Worm (Caenorhabditis elegans) whole organism, L1 larva: Measurements from ENCODE around the gene cah-4.

Experiments used
- C04F5.9 ChIP-seq: sonication (generic microtip); optimal IDR thresholded peaks from 2 replicates; lab custom pipeline; 2016; ENCODE audit warnings: missing genetic modification characterization, missing compliant biosample characterization
- C16A3.4 ChIP-seq: fragments of 150-350 bp; optimal IDR thresholded peaks from 2 replicates; lab custom pipeline; 2014; ENCODE audit warnings: missing biosample characterization, missing genetic modification characterization
- C34B4.2 ChIP-seq: sonication (generic microtip); optimal IDR thresholded peaks from 2 replicates; lab custom pipeline; 2017; ENCODE audit warnings: mild to moderate bottlenecking, missing genetic modification characterization, missing compliant biosample characterization
- F16B12.6 ChIP-seq: fragments of 150-350 bp; optimal IDR thresholded peaks from 2 replicates; lab custom pipeline; 2014; ENCODE audit warnings: missing biosample characterization, missing genetic modification characterization
- aly-2 ChIP-seq: fragments of 150-350 bp; optimal IDR thresholded peaks from 2 replicates; lab custom pipeline; 2014; ENCODE audit warnings: missing biosample characterization, missing genetic modification characterization
- ama-1 ChIP-seq: fragments of 150-350 bp; optimal IDR thresholded peaks from 2 replicates; lab custom pipeline; 2014
- ceh-8 ChIP-seq: fragments of 200-800 bp; sonication (Bioruptor generic); optimal IDR thresholded peaks from 2 replicates; lab custom pipeline; 2018; ENCODE audit warnings: mild to moderate bottlenecking, missing genetic modification characterization, moderate library complexity, missing compliant biosample characterization
- ceh-82 ChIP-seq, 3 experiments: fragments of 150-350 bp in 1 of 3; sonication (generic microtip) in 2 of 3; optimal IDR thresholded peaks; 2 replicates each; lab custom pipeline; 2014 to 2017; ENCODE audit warnings: missing biosample characterization in 3 of 3, missing genetic modification characterization in 3 of 3
- dpl-1 ChIP-seq, 3 experiments: fragments of 150-350 bp in 2 of 3; sonication (generic microtip) in 1 of 3; optimal IDR thresholded peaks; 2 replicates each; lab custom pipeline; 2014 to 2017; ENCODE audit warnings: missing biosample characterization in 3 of 3, missing genetic modification characterization in 3 of 3, missing genetic modification reagents in 3 of 3
- dsc-1 ChIP-seq: sonication (generic microtip); optimal IDR thresholded peaks from 2 replicates; lab custom pipeline; 2016; ENCODE audit warnings: mild to moderate bottlenecking, missing genetic modification characterization, missing compliant biosample characterization
- efl-1 ChIP-seq, 4 experiments: fragments of 150-350 bp; optimal IDR thresholded peaks in 3 of 4; peaks in 1 of 4; 1 replicate in 1 of 4; 2 replicates in 3 of 4; lab custom pipeline; 2014; ENCODE audit warnings: missing biosample characterization in 2 of 4, missing genetic modification characterization in 2 of 4, missing genetic modification reagents in 2 of 4
- efl-3 ChIP-seq: fragments of 200-800 bp; sonication (Bioruptor generic); optimal IDR thresholded peaks from 2 replicates; lab custom pipeline; 2018; ENCODE audit warnings: mild to moderate bottlenecking, missing genetic modification characterization, missing compliant biosample characterization
- egl-27 ChIP-seq, 2 experiments: fragments of 150-350 bp in 1 of 2; sonication (generic microtip); optimal IDR thresholded peaks; 3 replicates each; lab custom pipeline; 2017 to 2018; ENCODE audit warnings: missing biosample characterization in 2 of 2, missing genetic modification characterization in 2 of 2, missing genetic modification reagents in 2 of 2
- ets-5 ChIP-seq: fragments of 200-800 bp; sonication (Bioruptor generic); IDR thresholded peaks from 2 replicates; pipeline ENCODE4 v1.3.6; 2022; ENCODE audit warnings: missing genetic modification characterization, missing compliant biosample characterization
- fkh-10 ChIP-seq: sonication (generic microtip); optimal IDR thresholded peaks from 2 replicates; lab custom pipeline; 2017; ENCODE audit warnings: missing biosample characterization, missing genetic modification reagents, missing genetic modification characterization
- fkh-8 ChIP-seq: sonication (generic microtip); optimal IDR thresholded peaks from 2 replicates; lab custom pipeline; 2016; ENCODE audit warnings: mild to moderate bottlenecking, missing genetic modification characterization, missing compliant biosample characterization
- fos-1 ChIP-seq: fragments of 150-350 bp; optimal IDR thresholded peaks from 2 replicates; lab custom pipeline; 2014; ENCODE audit warnings: missing biosample characterization, missing genetic modification characterization
- grh-1 ChIP-seq: fragments of 200-800 bp; sonication (Bioruptor generic); IDR thresholded peaks from 2 replicates; pipeline ENCODE4 v1.3.6; 2022; ENCODE audit warnings: missing genetic modification reagents, missing genetic modification characterization, missing compliant biosample characterization
- hlh-17 ChIP-seq: fragments of 200-800 bp; sonication (Bioruptor generic); optimal IDR thresholded peaks from 2 replicates; lab custom pipeline; 2018; ENCODE audit warnings: missing genetic modification characterization, mild to moderate bottlenecking, missing compliant biosample characterization, moderate library complexity, borderline replicate concordance
- hlh-4 ChIP-seq: sonication (generic microtip); optimal IDR thresholded peaks from 2 replicates; lab custom pipeline; 2016; ENCODE audit warnings: mild to moderate bottlenecking, missing genetic modification characterization, missing compliant biosample characterization
- hpl-2 ChIP-seq: fragments of 150-350 bp; optimal IDR thresholded peaks from 2 replicates; lab custom pipeline; 2014; ENCODE audit warnings: missing biosample characterization, missing genetic modification reagents, missing genetic modification characterization
- irx-1 ChIP-seq: sonication (generic microtip); optimal IDR thresholded peaks from 2 replicates; lab custom pipeline; 2016; ENCODE audit warnings: missing genetic modification characterization, missing compliant biosample characterization
- jun-1 ChIP-seq: fragments of 150-350 bp; optimal IDR thresholded peaks from 2 replicates; lab custom pipeline; 2014; ENCODE audit warnings: missing biosample characterization, missing genetic modification reagents, missing genetic modification characterization
- lin-13 ChIP-seq: fragments of 150-350 bp; optimal IDR thresholded peaks from 2 replicates; lab custom pipeline; 2014; ENCODE audit warnings: missing biosample characterization, missing genetic modification reagents, missing genetic modification characterization
- lin-14 ChIP-seq: fragments of 200-800 bp; sonication (Bioruptor generic); optimal IDR thresholded peaks from 2 replicates; lab custom pipeline; 2018; ENCODE audit warnings: mild to moderate bottlenecking, missing genetic modification characterization, moderate library complexity, missing compliant biosample characterization
- lin-15B ChIP-seq: fragments of 150-350 bp; sonication (generic microtip); optimal IDR thresholded peaks from 3 replicates; lab custom pipeline; 2014; ENCODE audit warnings: missing biosample characterization, missing genetic modification characterization
- lin-35 ChIP-seq, 2 experiments: fragments of 150-350 bp; optimal IDR thresholded peaks; 2 replicates each; lab custom pipeline; 2014; ENCODE audit warnings: missing biosample characterization in 2 of 2, missing genetic modification characterization in 2 of 2, missing genetic modification reagents in 2 of 2
- lir-3 ChIP-seq: sonication (generic microtip); optimal IDR thresholded peaks from 2 replicates; lab custom pipeline; 2016; ENCODE audit warnings: mild to moderate bottlenecking, missing genetic modification characterization, moderate library complexity, missing compliant biosample characterization; ENCODE audit not compliant: poor library complexity
- lsy-2 ChIP-seq, 2 experiments: fragments of 150-350 bp; optimal IDR thresholded peaks; 2 replicates each; lab custom pipeline; 2014; ENCODE audit warnings: missing biosample characterization in 2 of 2, missing genetic modification characterization in 2 of 2
- mep-1 ChIP-seq: fragments of 150-350 bp; optimal IDR thresholded peaks from 2 replicates; lab custom pipeline; 2014; ENCODE audit warnings: missing biosample characterization, missing genetic modification characterization
- nhr-11 ChIP-seq: fragments of 150-350 bp; optimal IDR thresholded peaks from 2 replicates; lab custom pipeline; 2014; ENCODE audit warnings: missing biosample characterization, missing genetic modification characterization
- nhr-19 ChIP-seq: fragments of 200-800 bp; sonication (Bioruptor generic); conservative IDR thresholded peaks from 2 replicates; pipeline ENCODE4 v1.3.6; 2022; ENCODE audit warnings: missing genetic modification characterization, missing compliant biosample characterization
- nhr-20 ChIP-seq: sonication (generic microtip); optimal IDR thresholded peaks from 2 replicates; lab custom pipeline; 2016; ENCODE audit warnings: mild to moderate bottlenecking, missing genetic modification characterization, missing compliant biosample characterization
- nhr-47 ChIP-seq: sonication (generic microtip); optimal IDR thresholded peaks from 2 replicates; lab custom pipeline; 2016; ENCODE audit warnings: mild to moderate bottlenecking, missing genetic modification characterization, moderate library complexity, missing compliant biosample characterization
- nhr-76 ChIP-seq: sonication (generic microtip); optimal IDR thresholded peaks from 2 replicates; lab custom pipeline; 2017; ENCODE audit warnings: missing biosample characterization, missing genetic modification characterization
- nhr-77 ChIP-seq: fragments of 150-350 bp; optimal IDR thresholded peaks from 2 replicates; lab custom pipeline; 2014; ENCODE audit warnings: missing biosample characterization, missing genetic modification characterization
- nhr-85 ChIP-seq: sonication (generic microtip); peaks from one replicate; lab custom pipeline; 2016; ENCODE audit warnings: missing genetic modification characterization, inconsistent platforms, missing compliant biosample characterization
- nhr-90 ChIP-seq: sonication (generic microtip); optimal IDR thresholded peaks from 2 replicates; lab custom pipeline; 2016; ENCODE audit warnings: mild to moderate bottlenecking, missing genetic modification characterization, missing compliant biosample characterization; ENCODE audit not compliant: poor library complexity
- pax-3 ChIP-seq: fragments of 200-800 bp; sonication (Bioruptor generic); optimal IDR thresholded peaks from 2 replicates; lab custom pipeline; 2018; ENCODE audit warnings: mild to moderate bottlenecking, missing genetic modification characterization, moderate library complexity, missing compliant biosample characterization
- rnt-1 ChIP-seq: sonication (generic microtip); optimal IDR thresholded peaks from 2 replicates; lab custom pipeline; 2016; ENCODE audit warnings: mild to moderate bottlenecking, missing genetic modification characterization, moderate library complexity, missing compliant biosample characterization
- snu-23 ChIP-seq: sonication (generic microtip); optimal IDR thresholded peaks from 2 replicates; lab custom pipeline; 2016; ENCODE audit warnings: missing genetic modification characterization, missing compliant biosample characterization
- sox-4 ChIP-seq: sonication (generic microtip); optimal IDR thresholded peaks from 2 replicates; lab custom pipeline; 2016; ENCODE audit warnings: missing genetic modification characterization, missing compliant biosample characterization
- sup-37 ChIP-seq: fragments of 200-800 bp; sonication (Bioruptor generic); optimal IDR thresholded peaks from 2 replicates; lab custom pipeline; 2018; ENCODE audit warnings: mild to moderate bottlenecking, missing genetic modification characterization, missing compliant biosample characterization
- tbx-2 ChIP-seq: sonication (generic microtip); optimal IDR thresholded peaks from 2 replicates; lab custom pipeline; 2016; ENCODE audit warnings: missing genetic modification characterization, missing compliant biosample characterization
- tlp-1 ChIP-seq: fragments of 150-350 bp; optimal IDR thresholded peaks from 2 replicates; lab custom pipeline; 2014; ENCODE audit warnings: missing biosample characterization, missing genetic modification characterization
- unc-130 ChIP-seq: fragments of 150-350 bp; optimal IDR thresholded peaks from 2 replicates; lab custom pipeline; 2017; ENCODE audit warnings: missing biosample characterization, missing genetic modification characterization, inconsistent platforms
- unc-62 ChIP-seq: fragments of 150-350 bp; optimal IDR thresholded peaks from 2 replicates; lab custom pipeline; 2014; ENCODE audit warnings: missing biosample characterization, missing genetic modification reagents, missing genetic modification characterization
- xbp-1 ChIP-seq: sonication (generic microtip); optimal IDR thresholded peaks from 2 replicates; lab custom pipeline; 2016; ENCODE audit warnings: missing genetic modification characterization, missing compliant biosample characterization
- zag-1 ChIP-seq: fragments of 150-350 bp; optimal IDR thresholded peaks from 2 replicates; lab custom pipeline; 2014; ENCODE audit warnings: missing biosample characterization, missing genetic modification characterization

Gene cah-4

DNA sequence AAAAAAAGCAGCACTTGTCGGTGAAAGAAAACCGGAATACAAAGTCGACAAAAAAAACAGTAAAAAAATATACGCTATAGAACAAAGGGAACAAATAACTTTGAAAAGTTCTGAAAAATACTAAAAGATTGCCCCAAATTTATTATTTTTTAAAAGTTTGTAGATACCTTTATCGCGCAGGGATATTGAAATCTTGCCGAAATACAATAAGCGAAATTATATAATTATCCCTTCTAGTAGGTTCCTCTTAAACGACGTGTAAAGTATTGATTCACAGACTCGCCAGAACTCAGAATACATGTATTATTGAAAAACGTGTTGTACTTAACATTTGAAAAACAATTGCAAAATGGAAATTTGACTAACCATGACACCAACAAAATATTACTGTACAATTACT is 28.0 kb upstream of the cah-4 start (continued):
- TF ChIP-seq nhr-47 (tag; lab: Kevin White, UChicago) (peak; percentile 97), fkh-8 (tag; lab: Kevin White, UChicago) (peak; percentile 82), lin-15B (peak; percentile 30), sup-37 (peak; percentile 35), ama-1 (lab: Kevin White, UChicago) (no peak), nhr-11 (peak; percentile 95), hlh-17 (GFP tag; lab: Kevin White, UChicago) (no peak), tlp-1 (tag; lab: Kevin White, UChicago) (no peak), sox-4 (tag; lab: Kevin White, UChicago) (peak; percentile 97), snu-23 (GFP tag; lab: Kevin White, UChicago) (peak; percentile 97), irx-1 (tag; lab: Kevin White, UChicago) (peak; percentile 95), lsy-2 (tag; optimal IDR thresholded peaks at IDR 0.05; lab: Kevin White, UChicago) (peak; percentile 88), efl-1 (optimal IDR thresholded peaks at IDR 0.05; lab: Kevin White, UChicago) (peak; percentile 68 to 69), efl-1 (GFP tag; optimal IDR thresholded peaks at IDR 0.05 in 1 of 2; lab: Kevin White, UChicago) (peak; percentile 16 to 92), C04F5.9 (tag; lab: Kevin White, UChicago) (peak; percentile 32), F16B12.6 (tag; lab: Kevin White, UChicago) (no peak), pax-3 (tag; lab: Kevin White, UChicago) (peak; percentile 63), ceh-8 (peak; percentile 97), jun-1 (tag; lab: Kevin White, UChicago) (peak; percentile 93), dsc-1 (tag; lab: Kevin White, UChicago) (peak; percentile 98), zag-1 (peak; percentile 59), lir-3 (peak; percentile 81), fkh-10 (peak; percentile 95), mep-1 (tag; lab: Kevin White, UChicago) (peak; percentile 94), lin-14 (peak; percentile 88), hlh-4 (tag; lab: Kevin White, UChicago) (no peak), efl-3 (GFP tag; lab: Kevin White, UChicago) (peak; percentile 63), tbx-2 (peak; percentile 91), nhr-76 (tag; lab: Kevin White, UChicago) (no peak), C34B4.2 (tag; lab: Kevin White, UChicago) (no peak), fos-1 (tag; lab: Kevin White, UChicago) (peak; percentile 93), lin-13 (GFP tag; lab: Kevin White, UChicago) (peak; percentile 77), aly-2 (tag; lab: Kevin White, UChicago) (peak; percentile 88)

DNA sequence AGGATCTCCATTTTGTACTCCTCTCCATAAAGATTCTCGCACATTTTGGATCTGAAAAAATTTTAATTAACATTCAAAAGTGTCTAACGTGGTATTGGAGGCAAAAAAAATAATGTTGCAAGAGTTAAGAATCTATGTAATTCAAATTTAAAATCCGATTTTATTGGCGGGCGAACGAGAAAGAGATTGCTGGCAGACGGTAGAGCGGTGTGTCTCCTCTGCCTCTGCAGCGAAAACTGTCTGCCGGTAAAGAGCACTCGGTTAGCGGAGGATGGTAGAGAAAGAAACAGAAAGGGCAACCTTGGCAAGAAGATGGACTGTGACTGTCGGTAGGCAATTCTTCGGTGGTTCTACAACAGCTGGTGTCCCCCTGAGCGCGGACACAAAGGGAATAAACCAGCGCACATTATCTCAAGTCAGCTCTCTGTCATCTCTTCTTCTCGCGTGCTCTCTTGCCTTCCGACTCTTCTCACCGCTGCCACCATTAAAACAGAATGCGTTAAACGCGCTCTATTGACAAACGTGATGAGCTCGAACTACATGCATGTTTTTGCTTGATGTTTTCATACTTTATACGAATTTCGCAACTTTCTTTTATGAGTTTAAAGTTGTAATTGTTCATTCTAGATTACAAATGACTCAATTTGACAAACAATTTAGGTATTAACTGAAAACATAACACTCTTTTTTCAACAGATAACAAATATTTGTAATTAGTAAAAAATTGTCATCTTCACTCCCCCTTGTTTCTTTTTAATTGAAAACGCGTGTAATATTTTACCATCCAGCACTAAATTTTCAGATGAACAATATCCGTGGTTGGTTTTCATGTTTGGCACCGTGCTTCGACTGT is 23.3 kb upstream of the cah-4 start, which contains the start of the genes cdk-4 and F18H3.1:
TSS of gene cdk-4 (minus strand) at position 51 of the 853 bp plus-strand sequence.
TSS of gene F18H3.1 (plus strand) at position 803 of the 853 bp plus-strand sequence.
- TF ChIP-seq C16A3.4: peak; percentile 21
- TF ChIP-seq dsc-1 (tag; lab: Kevin White, UChicago): peak; percentile 17
- TF ChIP-seq jun-1 (tag; lab: Kevin White, UChicago): peak; percentile 38
- TF ChIP-seq nhr-85 (tag; lab: Kevin White, UChicago): peak; percentile 79
- TF ChIP-seq zag-1: no peak
- no peak for TF ChIP-seq unc-62 (GFP tag; lab: Kevin White, UChicago)
- TF ChIP-seq irx-1 (tag; lab: Kevin White, UChicago): no peak
- TF ChIP-seq nhr-77 (tag; lab: Kevin White, UChicago): peak; percentile 11
- peak; percentile 39; the same call in 1 of the 2 replicates for TF ChIP-seq grh-1 (GFP tag; lab: Robert Waterston, UW)
- peak; percentile 30 for TF ChIP-seq rnt-1
- TF ChIP-seq hlh-17 (GFP tag; lab: Kevin White, UChicago): no peak
- TF ChIP-seq fkh-8 (tag; lab: Kevin White, UChicago): peak; percentile 34
- peak; percentile 23 to 33 for TF ChIP-seq lin-35 (GFP tag; optimal IDR thresholded peaks at IDR 0.05; lab: Kevin White, UChicago)
- TF ChIP-seq sox-4 (tag; lab: Kevin White, UChicago): no peak
- TF ChIP-seq nhr-19 (GFP tag; lab: Robert Waterston, UW): no peak
- peak in 1 of 2 experiments; percentile 48 for TF ChIP-seq egl-27 (tag; optimal IDR thresholded peaks at IDR 0.05; lab: Kevin White, UChicago)
- TF ChIP-seq xbp-1 (tag; lab: Kevin White, UChicago): peak; percentile 31
- peak in 1 of 3 experiments; percentile 9 for TF ChIP-seq dpl-1 (GFP tag; optimal IDR thresholded peaks at IDR 0.05; lab: Kevin White, UChicago)
- no peak for TF ChIP-seq ceh-8
- TF ChIP-seq nhr-20 (tag; lab: Kevin White, UChicago): peak; percentile 26
- peak; percentile 30 for TF ChIP-seq nhr-47 (tag; lab: Kevin White, UChicago)
- no peak for TF ChIP-seq unc-130 (tag; lab: Kevin White, UChicago)
- TF ChIP-seq ets-5 (GFP tag; lab: Robert Waterston, UW): no peak
- peak; percentile 9 for TF ChIP-seq nhr-90 (tag; lab: Kevin White, UChicago)
- peak in 1 of 3 experiments; percentile 52 for TF ChIP-seq ceh-82 (tag; optimal IDR thresholded peaks at IDR 0.05; lab: Kevin White, UChicago)
- no peak for TF ChIP-seq hpl-2 (GFP tag; lab: Kevin White, UChicago)
